Worm (Caenorhabditis elegans): ENCODE data around the gene ZK632.10.

DNA sequence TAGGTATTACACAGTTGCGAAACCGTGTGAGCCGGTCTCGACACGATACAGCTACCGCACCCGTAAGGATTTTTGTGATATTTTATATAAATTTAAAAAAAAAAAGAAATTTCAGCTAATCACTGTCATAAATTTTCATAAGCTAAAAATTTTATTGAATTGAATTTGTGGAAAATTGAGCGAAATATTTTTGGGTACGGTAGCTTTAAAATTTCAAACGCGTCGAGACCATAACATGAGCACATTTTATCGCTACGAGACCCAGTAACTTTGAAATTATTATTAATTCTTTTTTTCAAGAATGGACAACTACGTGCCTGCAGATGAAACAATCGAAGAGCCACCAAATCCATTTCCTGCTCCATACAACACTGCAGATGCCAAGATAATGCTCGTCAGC lies 14.4 kb downstream of the ZK632.10 start, which contains the start of gene ZK632.14:
- TF ChIP-seq nhr-90 (tag; optimal IDR thresholded peaks at IDR 0.05) (no peak), D2030.7 (GFP tag; IDR thresholded peaks at IDR 0.05) (no peak), madf-10 (tag; optimal IDR thresholded peaks at IDR 0.05) (no peak), ama-1 (optimal IDR thresholded peaks at IDR 0.05) (no peak), ama-1 (GFP tag; optimal IDR thresholded peaks at IDR 0.05) (no peak)

Data from whole organism, young adult.